Worm (Caenorhabditis elegans): ENCODE data around the gene dyf-7.

- TF ChIP-seq him-1 (tag; optimal IDR thresholded peaks at IDR 0.05) (no peak), dao-5 (tag; optimal IDR thresholded peaks at IDR 0.05) (no peak), W03F9.2 (tag; optimal IDR thresholded peaks at IDR 0.05) (no peak)
Observed at ce11 chrX:9673228-9673627, 25.2 kb upstream of the dyf-7 start.
